Fruit fly (Drosophila melanogaster): ENCODE measurements around the gene mav.

The mav gene

DNA sequence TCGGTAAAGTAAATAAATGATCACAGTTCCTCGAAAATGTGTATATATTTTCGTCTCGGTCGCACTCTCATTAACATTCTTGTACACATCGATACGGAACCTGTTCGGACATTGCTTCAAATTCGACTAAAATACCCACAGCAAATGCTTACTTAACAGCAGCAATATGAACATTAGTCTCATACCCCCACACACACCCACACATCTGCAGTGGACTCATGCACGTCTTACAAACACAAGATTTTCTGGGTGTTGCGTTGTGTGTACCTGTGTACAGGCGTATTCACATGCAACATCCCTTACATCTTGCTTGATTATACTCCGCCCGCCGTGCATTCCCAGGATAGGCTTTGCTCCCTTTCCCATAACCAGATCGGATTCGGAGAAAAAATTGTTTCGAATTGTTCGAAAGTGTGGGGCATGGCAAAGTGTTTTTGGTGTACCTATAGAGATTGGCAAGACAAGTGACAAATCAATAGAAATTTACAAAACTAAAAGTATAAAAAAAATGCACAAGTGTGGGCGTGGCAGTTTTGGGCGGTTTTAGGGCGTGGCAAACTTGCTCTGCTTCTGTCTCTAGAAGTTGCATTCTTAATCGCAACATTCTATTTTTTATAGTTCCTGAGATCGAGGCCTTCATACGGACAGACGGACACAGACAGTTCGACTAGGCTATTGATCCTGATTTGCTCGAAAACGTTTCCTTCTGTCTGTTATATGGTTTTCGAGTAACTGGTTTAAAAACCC lies at the start of gene mav:
Gene mav (minus strand): TSS at position 134 of the 747 bp plus-strand sequence.
- no peak for TF ChIP-seq noc (tag; optimal IDR thresholded peaks at IDR 0.05)

DNA sequence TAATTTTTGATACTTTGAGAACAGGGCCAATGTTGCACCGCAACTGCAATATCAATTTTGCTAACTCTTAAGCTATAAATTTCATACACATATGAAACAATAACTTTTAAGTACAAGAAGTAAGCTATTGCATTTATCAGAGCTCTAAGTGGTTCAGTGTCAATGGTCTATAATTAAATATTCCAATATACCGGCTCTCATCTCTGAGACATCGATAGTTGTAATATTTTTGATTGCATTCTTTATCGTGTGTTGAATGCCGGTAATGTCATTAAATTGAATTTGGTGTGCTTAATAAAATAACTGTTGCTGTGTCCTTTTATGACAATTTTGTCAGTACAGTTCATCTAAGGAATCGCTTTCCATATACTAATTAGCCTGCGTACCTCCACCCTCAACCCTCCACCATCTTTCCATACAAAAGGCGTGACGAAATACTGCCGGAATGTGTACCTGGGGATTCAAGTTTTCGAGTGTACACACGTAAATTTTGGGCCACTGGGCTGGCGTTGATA lies 45.1 kb upstream of the mav start, which contains the start of gene CG11360:
Gene CG11360 (plus strand): TSS at position 238 of the 515 bp plus-strand sequence.
- TF ChIP-seq noc (tag; optimal IDR thresholded peaks at IDR 0.05), result no peak

DNA sequence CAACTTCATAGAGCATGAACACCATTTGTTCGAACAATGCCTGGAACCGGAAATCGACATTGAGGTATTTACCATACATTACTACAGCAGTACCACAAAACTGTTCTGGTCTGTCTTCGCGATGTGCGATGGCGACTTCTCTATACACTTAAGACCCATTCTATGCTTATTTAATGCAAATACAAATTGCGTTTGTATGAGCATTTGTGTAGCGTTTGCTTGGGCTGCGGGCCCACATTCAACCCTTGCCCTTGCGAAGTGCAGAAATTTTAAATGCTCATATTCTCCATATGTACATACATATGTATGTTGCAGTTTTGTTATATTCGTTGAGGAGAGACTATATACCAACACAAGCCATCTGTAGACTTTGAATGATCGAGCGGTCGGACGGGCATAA lies 38.4 kb upstream of the mav start:
- no peak for TF ChIP-seq noc (tag; optimal IDR thresholded peaks at IDR 0.05)

DNA sequence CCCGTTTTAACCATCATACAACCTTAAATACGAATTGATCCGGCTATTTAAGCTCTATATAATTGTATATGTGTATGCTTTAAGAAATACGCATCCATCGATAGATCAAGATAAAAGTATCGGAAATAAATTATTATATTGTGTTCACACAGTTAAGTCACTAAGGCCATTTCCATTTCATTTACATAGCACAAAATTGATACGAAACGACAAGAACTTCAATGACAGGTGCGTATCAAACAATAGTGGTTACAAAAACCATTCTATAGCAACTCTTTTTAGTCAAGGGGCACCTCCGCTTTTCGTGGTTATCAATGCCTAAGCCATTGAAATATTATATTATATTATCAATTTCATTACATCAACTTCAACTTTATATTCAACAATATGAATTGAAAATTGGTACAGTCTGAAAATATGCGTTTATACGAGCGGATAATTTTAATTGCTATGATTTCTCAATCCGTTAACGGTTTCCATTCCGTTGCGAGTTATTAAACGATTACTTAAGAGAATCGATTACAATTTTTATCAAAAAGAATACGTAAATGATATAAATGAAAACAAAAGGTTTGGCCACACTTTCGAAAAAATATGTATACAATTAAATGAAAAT lies 37.3 kb upstream of the mav start, which contains the start of the genes CG46466 and Slip1:
Gene CG46466 (minus strand): TSS at position 70 of the 616 bp plus-strand sequence.
Gene Slip1 (plus strand): TSS at position 567 of the 616 bp plus-strand sequence.
- no peak for TF ChIP-seq noc (tag; optimal IDR thresholded peaks at IDR 0.05)

DNA sequence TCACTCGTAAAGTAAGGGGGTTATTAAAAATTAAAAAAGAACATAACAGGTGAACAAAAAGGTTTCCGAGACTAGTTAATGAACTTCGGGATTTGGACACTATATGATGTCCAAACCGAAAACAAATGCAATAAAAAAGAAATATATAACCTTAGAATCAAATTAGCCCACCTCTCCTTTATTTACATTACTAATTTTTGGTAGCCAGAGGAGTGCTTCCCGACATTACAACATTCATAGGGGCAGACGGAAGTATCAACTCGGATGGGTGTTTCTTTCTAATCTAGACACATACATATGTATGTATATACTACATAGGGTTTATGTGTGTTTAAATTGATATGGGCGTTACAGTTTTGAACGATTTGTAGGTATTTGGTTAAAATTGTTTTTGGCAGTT lies 36.3 kb upstream of the mav start:
- TF ChIP-seq noc (tag; optimal IDR thresholded peaks at IDR 0.05), result no peak

DNA sequence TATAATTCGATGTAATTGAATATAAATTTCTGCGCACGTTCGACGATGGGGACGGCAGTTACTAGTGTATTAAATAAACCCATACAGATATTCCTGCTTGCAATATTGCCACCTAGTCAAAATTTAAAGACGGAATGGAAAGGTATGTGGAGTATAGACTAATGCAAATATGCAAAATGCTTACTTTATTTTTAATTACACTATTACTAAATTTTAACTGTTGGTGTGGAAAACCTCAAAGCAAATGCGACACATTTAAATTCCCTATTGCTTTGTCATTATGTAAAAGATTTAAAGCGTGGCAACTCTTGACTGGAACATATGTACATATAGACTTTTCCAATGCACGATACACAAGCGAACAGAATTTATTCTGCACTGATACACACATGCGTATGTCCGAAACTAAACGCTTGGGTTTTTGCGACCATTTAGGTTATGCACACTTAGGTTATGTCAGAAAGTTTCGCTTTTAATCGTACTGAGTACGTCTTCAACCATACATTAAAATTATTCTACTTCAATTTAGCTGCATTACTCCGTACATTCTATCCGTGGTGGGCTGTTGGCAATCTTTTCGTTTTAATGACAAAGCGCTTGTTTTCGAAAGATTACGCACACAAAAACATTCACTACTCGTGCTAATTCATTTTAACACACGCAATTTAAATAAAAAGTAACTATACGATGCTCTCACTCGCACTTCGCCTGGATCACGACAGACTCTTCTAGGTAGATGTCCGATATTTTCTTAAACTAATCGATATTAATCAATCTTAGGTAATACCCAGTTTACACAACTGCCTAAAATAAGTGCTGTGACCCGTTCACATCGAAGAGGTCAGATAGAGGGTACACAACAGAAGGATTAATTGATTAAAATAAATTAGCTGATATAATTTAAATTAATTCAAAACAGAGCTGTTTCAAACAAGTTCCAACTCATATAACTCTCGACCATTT lies 34.3 kb upstream of the mav start, which contains the start of gene gw:
Gene gw (minus strand): TSS at position 725 of the 963 bp plus-strand sequence.
- TF ChIP-seq noc (tag; optimal IDR thresholded peaks at IDR 0.05), result no peak

DNA sequence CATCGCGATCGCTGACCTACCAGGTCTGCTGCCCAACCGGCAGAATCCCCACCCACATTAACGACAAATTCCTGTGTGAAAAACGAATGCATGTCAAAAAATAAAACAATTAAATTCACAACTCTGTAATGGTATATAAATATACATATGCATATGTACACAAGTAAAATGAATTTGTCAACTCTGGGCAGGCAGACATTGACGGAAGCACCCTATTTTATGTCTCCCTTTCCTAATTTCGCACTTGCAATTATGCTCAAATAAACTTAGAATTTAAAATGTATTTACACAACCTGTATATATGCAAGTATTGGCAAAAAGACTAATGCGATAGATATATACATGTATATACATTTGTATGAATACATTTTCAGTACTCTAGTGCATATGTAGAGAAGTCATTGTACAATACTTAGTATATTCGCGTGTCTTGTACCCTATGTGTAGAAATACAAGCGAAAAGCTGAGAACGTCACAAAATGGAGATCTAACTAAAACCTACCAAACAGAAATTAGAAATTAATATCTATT lies 33.3 kb upstream of the mav start:
- no peak for TF ChIP-seq noc (tag; optimal IDR thresholded peaks at IDR 0.05)

DNA sequence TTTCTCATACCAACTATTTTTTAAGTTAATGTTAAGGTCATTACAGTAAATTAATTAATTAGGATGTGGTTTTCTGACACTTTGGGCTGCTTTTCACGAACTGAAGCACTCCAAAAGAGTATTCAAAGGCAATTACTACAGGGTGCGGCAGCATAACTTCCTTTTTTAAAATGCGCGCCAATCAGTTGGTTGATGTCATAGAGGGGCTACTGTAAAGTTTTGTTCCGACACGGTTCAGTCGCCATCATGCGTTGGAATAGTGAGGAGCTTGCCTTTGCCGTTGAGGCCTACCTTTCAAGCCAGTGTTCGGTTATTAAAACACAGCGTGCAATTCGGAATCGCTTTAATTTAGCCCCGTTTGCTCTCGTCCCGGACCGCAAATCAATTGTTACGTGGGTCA lies 21.6 kb upstream of the mav start:
- TF ChIP-seq noc (tag; optimal IDR thresholded peaks at IDR 0.05), result no peak

DNA sequence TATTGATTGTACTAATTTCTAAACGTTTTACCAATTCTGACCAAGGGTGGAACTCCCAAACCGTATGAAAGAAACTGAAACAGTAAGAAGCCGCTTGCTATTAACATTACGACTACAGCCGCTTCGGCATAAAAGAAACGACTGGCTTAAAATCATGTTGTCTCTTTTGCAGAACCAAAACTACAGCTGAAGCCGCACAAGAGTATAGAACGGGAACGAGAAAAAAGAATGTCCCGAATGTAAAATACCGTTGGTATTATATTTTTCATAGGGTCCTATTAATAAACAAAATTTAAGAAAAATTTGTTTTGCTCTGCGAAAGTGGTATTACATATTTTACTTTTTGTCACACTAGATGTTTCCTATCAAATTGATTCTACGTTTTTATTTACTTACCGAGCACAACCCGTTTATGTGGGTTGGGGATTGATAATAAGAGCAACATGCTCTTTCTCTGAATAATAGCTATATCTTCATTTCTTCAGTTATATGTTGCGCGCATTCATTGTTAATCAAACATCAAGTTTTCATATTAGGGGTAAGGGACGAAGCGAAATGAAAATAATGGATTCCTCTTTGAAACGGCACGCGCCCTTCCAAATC lies 20.7 kb upstream of the mav start, which contains the start of gene Ekar:
Gene Ekar (minus strand): TSS at position 143 of the 603 bp plus-strand sequence.
- TF ChIP-seq noc (tag; optimal IDR thresholded peaks at IDR 0.05), result no peak

DNA sequence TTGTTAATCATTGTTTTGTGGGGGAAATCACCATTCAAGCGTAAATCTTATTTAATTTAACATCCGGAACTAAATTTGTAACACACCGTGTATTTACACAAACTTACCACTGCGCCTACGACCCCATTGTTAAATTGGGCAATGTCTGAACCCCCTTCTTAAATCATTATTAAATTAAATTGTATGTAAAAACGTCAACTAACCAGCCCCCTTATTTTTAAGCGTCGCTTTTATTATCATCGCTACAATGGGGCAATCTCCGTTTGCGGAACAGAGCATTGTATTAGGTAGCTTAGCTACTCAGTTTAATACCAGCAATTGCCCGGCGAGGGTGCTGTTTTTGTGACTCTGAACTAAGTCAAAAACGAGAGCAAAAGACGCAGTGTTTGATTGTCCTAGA lies 3.6 kb upstream of the mav start, which contains the start of gene Gat:
Gene Gat (plus strand): TSS at position 301 of the 400 bp plus-strand sequence.
- no peak for TF ChIP-seq noc (tag; optimal IDR thresholded peaks at IDR 0.05)

DNA sequence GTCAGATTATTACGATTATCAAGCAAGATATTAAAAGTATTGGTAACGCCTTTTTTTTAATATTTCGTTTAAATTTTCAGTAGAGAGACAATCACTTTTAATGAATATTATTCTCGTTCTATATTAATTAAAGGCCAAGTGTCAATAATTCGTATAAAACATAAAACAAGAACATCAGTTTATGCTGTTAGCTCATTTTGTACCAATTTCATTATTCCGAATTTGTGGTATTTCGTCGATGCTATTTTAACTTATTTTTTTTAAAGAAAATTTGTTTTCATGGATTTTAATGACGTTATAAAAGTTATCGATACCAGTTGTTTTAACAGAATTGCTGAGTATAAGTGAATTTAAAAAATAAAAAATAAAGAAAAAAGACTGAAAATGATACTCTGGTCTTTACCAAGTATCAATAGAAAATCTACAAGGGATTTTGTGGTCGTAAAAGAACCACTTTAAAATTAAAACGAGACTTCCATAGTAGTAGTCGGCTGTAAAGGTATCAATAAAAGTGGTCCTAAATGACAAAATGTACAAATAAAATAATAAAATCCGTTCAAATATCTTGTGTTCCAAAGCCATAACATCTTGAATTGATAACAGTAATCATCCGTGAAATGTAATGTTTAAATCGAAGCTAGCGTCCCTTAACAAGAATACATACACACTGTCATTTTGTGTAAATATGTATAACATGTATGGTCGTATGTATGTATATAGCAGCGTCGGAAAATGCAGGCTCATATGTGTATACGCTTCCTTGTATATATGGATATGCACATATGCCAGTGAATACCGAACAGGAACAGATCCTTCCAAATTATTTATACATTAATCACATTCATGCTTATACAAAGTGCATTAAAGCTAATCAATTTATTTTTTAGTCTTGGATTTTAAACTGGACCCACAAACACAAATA lies 15.2 kb downstream of the mav start, which contains the start of gene Eph:
Gene Eph (plus strand): TSS at position 287 of the 922 bp plus-strand sequence.
- no peak for TF ChIP-seq noc (tag; optimal IDR thresholded peaks at IDR 0.05)

DNA sequence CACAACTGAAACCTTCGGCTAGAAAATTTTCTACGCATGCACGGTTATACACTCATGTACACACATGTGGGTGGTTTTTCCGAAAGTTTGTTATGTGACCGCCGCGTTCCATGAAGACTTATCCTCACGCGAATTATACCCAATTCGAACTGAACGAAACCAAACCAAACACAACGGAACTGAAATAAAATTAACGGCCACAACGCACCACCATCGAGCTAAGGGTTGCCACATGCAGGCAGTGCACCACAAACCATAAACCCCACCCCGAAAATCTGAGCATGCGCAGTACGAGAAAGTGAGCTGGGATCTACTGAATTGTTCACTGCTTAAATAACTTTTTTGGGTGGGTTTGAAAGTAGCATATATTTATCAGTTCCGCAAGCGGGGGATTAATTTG lies 18.3 kb downstream of the mav start, which contains the start of gene onecut:
Gene onecut (minus strand): TSS at position 152 of the 400 bp plus-strand sequence.
- no peak for TF ChIP-seq noc (tag; optimal IDR thresholded peaks at IDR 0.05)

DNA sequence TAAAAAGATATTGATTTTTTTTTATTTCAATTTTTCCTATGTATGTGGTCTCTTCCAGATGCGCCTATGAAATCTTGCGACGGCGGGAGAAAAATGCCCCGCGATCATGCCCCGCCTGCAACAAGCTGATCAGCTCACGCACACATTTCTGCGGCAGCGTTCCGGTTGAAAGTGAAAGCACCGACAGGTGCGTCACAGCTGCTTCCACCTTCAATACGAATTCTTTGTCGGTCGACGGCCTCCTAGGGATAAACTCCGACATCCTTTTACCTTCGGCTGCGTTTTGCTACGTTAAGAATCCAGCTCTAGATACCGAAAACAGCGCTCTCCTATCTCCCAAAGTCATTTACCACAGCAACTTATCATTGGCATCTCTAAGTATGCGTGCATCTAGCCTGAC lies 37.3 kb downstream of the mav start:
- no peak for TF ChIP-seq noc (tag; optimal IDR thresholded peaks at IDR 0.05)

DNA sequence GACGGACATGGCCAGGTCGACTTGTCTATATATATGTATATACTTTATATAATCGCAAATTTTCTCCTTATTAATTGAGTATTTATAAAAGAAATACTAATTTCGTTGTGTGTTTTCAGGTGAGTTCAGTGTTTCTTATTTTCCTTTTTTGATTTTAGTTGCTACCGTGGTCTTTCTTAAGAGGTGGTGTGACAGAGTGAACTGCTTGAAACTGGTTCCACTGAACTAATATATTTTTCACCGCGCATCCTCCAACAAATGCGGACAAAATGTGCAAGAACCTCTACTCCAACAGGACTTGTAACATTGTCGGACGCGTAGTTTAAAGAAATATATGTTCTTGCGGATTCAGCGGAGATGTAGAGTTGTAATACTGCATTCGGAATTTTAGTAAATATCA lies 43.0 kb downstream of the mav start, which contains the start of gene CG1909:
Gene CG1909 (plus strand): TSS at position 273 of the 400 bp plus-strand sequence.
- no peak for TF ChIP-seq noc (tag; optimal IDR thresholded peaks at IDR 0.05)

Data from whole organism, larva.